Worm (Caenorhabditis elegans) whole organism, L1 larva: ENCODE results near the gene F43C11.11.

Experiments
- alr-1 ChIP-seq: fragments of 200-800 bp; sonication (Bioruptor generic); optimal IDR thresholded peaks from 2 replicates; lab custom pipeline; 2018; ENCODE audit warnings: borderline replicate concordance, mild to moderate bottlenecking, missing genetic modification characterization, missing compliant biosample characterization
- blmp-1 ChIP-seq: fragments of 150-350 bp; optimal IDR thresholded peaks from 2 replicates; lab custom pipeline; 2014; ENCODE audit warnings: missing biosample characterization, missing genetic modification characterization
- elt-2 ChIP-seq: sonication (generic microtip); optimal IDR thresholded peaks from 2 replicates; lab custom pipeline; 2016; ENCODE audit warnings: missing genetic modification characterization, mild to moderate bottlenecking, inconsistent platforms, missing compliant biosample characterization, missing genetic modification reagents
- elt-3 ChIP-seq, 6 experiments: fragments of 150-350 bp in 1 of 6; sonication (generic microtip); optimal IDR thresholded peaks; 2 replicates each; lab custom pipeline; 2017 to 2018; ENCODE audit warnings: missing biosample characterization in 6 of 6, missing genetic modification characterization in 6 of 6, inconsistent platforms in 1 of 6
- lir-3 ChIP-seq: sonication (generic microtip); optimal IDR thresholded peaks from 2 replicates; lab custom pipeline; 2016; ENCODE audit warnings: mild to moderate bottlenecking, missing genetic modification characterization, moderate library complexity, missing compliant biosample characterization; ENCODE audit not compliant: poor library complexity
- nhr-20 ChIP-seq: sonication (generic microtip); optimal IDR thresholded peaks from 2 replicates; lab custom pipeline; 2016; ENCODE audit warnings: mild to moderate bottlenecking, missing genetic modification characterization, missing compliant biosample characterization
- nhr-77 ChIP-seq: fragments of 150-350 bp; optimal IDR thresholded peaks from 2 replicates; lab custom pipeline; 2014; ENCODE audit warnings: missing biosample characterization, missing genetic modification characterization
- skn-1 ChIP-seq: fragments of 150-350 bp; optimal IDR thresholded peaks from 2 replicates; lab custom pipeline; 2014; ENCODE audit warnings: missing biosample characterization, missing genetic modification characterization
- sptf-1 ChIP-seq: fragments of 150-350 bp; optimal IDR thresholded peaks from 2 replicates; lab custom pipeline; 2014; ENCODE audit warnings: missing biosample characterization, missing genetic modification characterization
- tbx-2 ChIP-seq: sonication (generic microtip); optimal IDR thresholded peaks from 2 replicates; lab custom pipeline; 2016; ENCODE audit warnings: missing genetic modification characterization, missing compliant biosample characterization

DNA sequence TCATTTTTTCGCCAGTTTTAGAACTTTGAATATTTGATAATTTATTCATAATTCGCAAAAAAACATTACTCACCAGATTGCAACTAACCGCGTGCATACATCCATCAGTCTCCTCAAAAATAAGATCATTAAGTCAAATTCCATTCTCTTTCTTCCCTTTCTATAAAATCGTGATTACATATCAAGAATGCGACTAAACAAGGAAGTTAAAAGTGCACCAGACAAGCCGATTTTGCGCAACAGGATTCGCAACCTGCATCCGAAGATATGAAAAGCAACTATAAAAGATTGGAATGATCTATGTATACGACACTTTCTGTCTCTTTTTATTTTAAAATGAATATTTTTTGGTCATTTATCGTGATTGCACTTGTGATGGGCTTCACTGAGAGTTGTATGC lies 5.4 kb upstream of the F43C11.11 start, which contains the start of gene hpo-25:
- no peak for TF ChIP-seq skn-1 (tag; lab: Kevin White, UChicago)
- TF ChIP-seq elt-3 (tag; optimal IDR thresholded peaks at IDR 0.05; lab: Kevin White, UChicago): no peak
- no peak for TF ChIP-seq elt-2 (tag; lab: Kevin White, UChicago)
- TF ChIP-seq sptf-1: no peak
- no peak for TF ChIP-seq nhr-20 (tag; lab: Kevin White, UChicago)
- no peak for TF ChIP-seq lir-3 (tag; lab: Kevin White, UChicago)
- no peak for TF ChIP-seq nhr-77 (tag; lab: Kevin White, UChicago)
- TF ChIP-seq blmp-1 (tag; lab: Kevin White, UChicago): no peak
- TF ChIP-seq tbx-2 (tag; lab: Kevin White, UChicago): no peak
- no peak for TF ChIP-seq alr-1 (tag; lab: Kevin White, UChicago)
